Worm (Caenorhabditis elegans) whole organism, L2 larva: ENCODE measurements around the gene grl-9.

Experiments used
- C34F6.9 ChIP-seq: fragments of 150-350 bp; optimal IDR thresholded peaks from 2 replicates; lab custom pipeline; 2014; ENCODE audit warnings: missing biosample characterization, missing genetic modification characterization
- F13H6.1 ChIP-seq: sonication (generic microtip); optimal IDR thresholded peaks from 2 replicates; lab custom pipeline; 2016; ENCODE audit warnings: missing genetic modification characterization, missing compliant biosample characterization
- Y55F3AM.14 ChIP-seq: fragments of 200-800 bp; sonication (Bioruptor generic); optimal IDR thresholded peaks from 2 replicates; lab custom pipeline; 2018; ENCODE audit warnings: mild to moderate bottlenecking, missing genetic modification characterization, missing compliant biosample characterization
- aly-2 ChIP-seq: fragments of 150-350 bp; optimal IDR thresholded peaks from 2 replicates; lab custom pipeline; 2014; ENCODE audit warnings: missing biosample characterization, missing genetic modification characterization
- ama-1 ChIP-seq: fragments of 150-350 bp; optimal IDR thresholded peaks from 2 replicates; lab custom pipeline; 2018; ENCODE audit warnings: inconsistent platforms
- blmp-1 ChIP-seq: sonication (generic microtip); optimal IDR thresholded peaks from 2 replicates; lab custom pipeline; 2017; ENCODE audit warnings: missing genetic modification characterization, mild to moderate bottlenecking, missing compliant biosample characterization, antibody characterized with exemption, moderate library complexity; ENCODE audit not compliant: insufficient read depth
- ceh-16 ChIP-seq: fragments of 150-350 bp; optimal IDR thresholded peaks from 2 replicates; lab custom pipeline; 2014; ENCODE audit warnings: missing biosample characterization, missing genetic modification characterization
- ceh-82 ChIP-seq: fragments of 150-350 bp; optimal IDR thresholded peaks from 2 replicates; lab custom pipeline; 2014; ENCODE audit warnings: missing biosample characterization, missing genetic modification characterization
- dmd-4 ChIP-seq: sonication (generic microtip); optimal IDR thresholded peaks from 2 replicates; lab custom pipeline; 2017; ENCODE audit warnings: missing biosample characterization, missing genetic modification characterization
- egl-27 ChIP-seq: sonication (generic microtip); optimal IDR thresholded peaks from 3 replicates; lab custom pipeline; 2017; ENCODE audit warnings: missing biosample characterization, missing genetic modification reagents, missing genetic modification characterization
- elt-3 ChIP-seq: sonication (generic microtip); optimal IDR thresholded peaks from 2 replicates; lab custom pipeline; 2017; ENCODE audit warnings: missing biosample characterization, missing genetic modification characterization
- fos-1 ChIP-seq: fragments of 150-350 bp; optimal IDR thresholded peaks from 2 replicates; lab custom pipeline; 2014; ENCODE audit warnings: missing biosample characterization, missing genetic modification characterization
- gmeb-1 ChIP-seq: fragments of 150-350 bp; optimal IDR thresholded peaks from 2 replicates; lab custom pipeline; 2014; ENCODE audit warnings: missing biosample characterization, missing genetic modification characterization
- lin-13 ChIP-seq: fragments of 150-350 bp; optimal IDR thresholded peaks from 2 replicates; lab custom pipeline; 2014; ENCODE audit warnings: missing biosample characterization, missing genetic modification reagents, missing genetic modification characterization
- lin-39 ChIP-seq: fragments of 150-350 bp; optimal IDR thresholded peaks from 2 replicates; lab custom pipeline; 2014; ENCODE audit warnings: missing biosample characterization, missing genetic modification reagents, missing genetic modification characterization
- lsy-2 ChIP-seq, 2 experiments: fragments of 150-350 bp in 1 of 2; sonication (generic microtip) in 1 of 2; optimal IDR thresholded peaks; 2 replicates each; lab custom pipeline; 2014 to 2017; ENCODE audit warnings: missing biosample characterization in 2 of 2, missing genetic modification characterization in 2 of 2
- mab-5 ChIP-seq: fragments of 150-350 bp; optimal IDR thresholded peaks from 2 replicates; lab custom pipeline; 2014; ENCODE audit warnings: missing biosample characterization, missing genetic modification characterization
- nhr-10 ChIP-seq: sonication (generic microtip); optimal IDR thresholded peaks from 2 replicates; lab custom pipeline; 2017; ENCODE audit warnings: missing biosample characterization, missing genetic modification characterization
- nhr-11 ChIP-seq: fragments of 150-350 bp; optimal IDR thresholded peaks from 2 replicates; lab custom pipeline; 2014; ENCODE audit warnings: missing biosample characterization, missing genetic modification characterization
- nhr-12 ChIP-seq: fragments of 150-350 bp; optimal IDR thresholded peaks from 2 replicates; lab custom pipeline; 2014; ENCODE audit warnings: missing biosample characterization, missing genetic modification characterization
- nhr-129 ChIP-seq: fragments of 150-350 bp; optimal IDR thresholded peaks from 2 replicates; lab custom pipeline; 2014; ENCODE audit warnings: missing biosample characterization, missing genetic modification characterization
- nhr-21 ChIP-seq: fragments of 150-350 bp; optimal IDR thresholded peaks from 2 replicates; lab custom pipeline; 2014; ENCODE audit warnings: missing biosample characterization, missing genetic modification characterization
- nhr-23 ChIP-seq: fragments of 150-350 bp; optimal IDR thresholded peaks from 2 replicates; lab custom pipeline; 2014; ENCODE audit warnings: missing biosample characterization, missing genetic modification reagents, missing genetic modification characterization
- nhr-25 ChIP-seq: fragments of 150-350 bp; sonication (generic microtip); optimal IDR thresholded peaks from 3 replicates; lab custom pipeline; 2014; ENCODE audit warnings: missing biosample characterization, missing genetic modification characterization
- nhr-77 ChIP-seq: fragments of 150-350 bp; optimal IDR thresholded peaks from 2 replicates; lab custom pipeline; 2014; ENCODE audit warnings: missing biosample characterization, missing genetic modification characterization
- skn-1 ChIP-seq: sonication (generic microtip); optimal IDR thresholded peaks from 2 replicates; lab custom pipeline; 2017; ENCODE audit warnings: missing biosample characterization, missing genetic modification characterization
- sma-3 ChIP-seq: sonication (generic microtip); optimal IDR thresholded peaks from 2 replicates; lab custom pipeline; 2016; ENCODE audit warnings: missing genetic modification reagents, missing genetic modification characterization, missing compliant biosample characterization
- sma-9 ChIP-seq, 2 experiments: fragments of 150-350 bp in 1 of 2; sonication (generic microtip) in 1 of 2; optimal IDR thresholded peaks; 2 replicates each; lab custom pipeline; 2014 to 2016; ENCODE audit warnings: missing genetic modification characterization in 2 of 2, mild to moderate bottlenecking in 1 of 2, missing biosample characterization in 1 of 2, missing compliant biosample characterization in 1 of 2, missing genetic modification reagents in 1 of 2, moderate library complexity in 1 of 2
- unc-55 ChIP-seq: fragments of 150-350 bp; sonication (generic microtip); optimal IDR thresholded peaks from 3 replicates; lab custom pipeline; 2014; ENCODE audit warnings: missing biosample characterization, missing genetic modification reagents, missing genetic modification characterization
- unc-62 ChIP-seq: fragments of 150-350 bp; optimal IDR thresholded peaks from 2 replicates; lab custom pipeline; 2014; ENCODE audit warnings: missing biosample characterization, missing genetic modification reagents, missing genetic modification characterization
- zag-1 ChIP-seq: fragments of 150-350 bp; optimal IDR thresholded peaks from 2 replicates; lab custom pipeline; 2014; ENCODE audit warnings: missing biosample characterization, missing genetic modification characterization
- ztf-1 ChIP-seq: fragments of 200-800 bp; sonication (Bioruptor generic); conservative IDR thresholded peaks from 2 replicates; pipeline ENCODE4 v1.3.6; 2022; ENCODE audit warnings: missing genetic modification characterization, missing compliant biosample characterization

Gene grl-9

DNA sequence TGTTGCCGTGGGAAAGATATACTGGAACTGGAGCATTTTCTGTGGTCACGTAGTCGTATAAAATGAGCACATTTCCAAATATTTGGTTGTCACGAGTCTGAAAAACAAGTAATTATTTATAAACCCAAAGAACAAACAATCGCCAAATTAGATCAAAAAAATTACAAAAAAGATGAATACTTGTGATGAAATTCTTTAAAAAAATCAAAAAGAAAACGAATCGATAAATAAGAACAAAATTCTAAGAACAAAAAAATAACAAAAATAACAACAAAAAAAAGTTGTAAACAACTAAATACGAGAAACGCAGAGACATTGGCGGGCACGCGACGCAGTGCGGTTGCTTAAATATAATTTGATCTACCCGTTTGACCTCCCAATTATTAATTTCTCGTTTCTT is 42.2 kb upstream of the grl-9 start, which contains the start of gene ZC404.16:
TSS of gene ZC404.16 (minus strand) at position 101 of the 400 bp plus-strand sequence.
- TF ChIP-seq F13H6.1 (no peak), elt-3 (tag; lab: Kevin White, UChicago) (no peak), C34F6.9 (tag; lab: Kevin White, UChicago) (no peak), nhr-12 (tag; lab: Kevin White, UChicago) (no peak), lin-13 (GFP tag; lab: Kevin White, UChicago) (no peak), nhr-11 (tag; lab: Kevin White, UChicago) (no peak), dmd-4 (no peak)
- TF ChIP-seq, all 48 proteins: peak for 0

DNA sequence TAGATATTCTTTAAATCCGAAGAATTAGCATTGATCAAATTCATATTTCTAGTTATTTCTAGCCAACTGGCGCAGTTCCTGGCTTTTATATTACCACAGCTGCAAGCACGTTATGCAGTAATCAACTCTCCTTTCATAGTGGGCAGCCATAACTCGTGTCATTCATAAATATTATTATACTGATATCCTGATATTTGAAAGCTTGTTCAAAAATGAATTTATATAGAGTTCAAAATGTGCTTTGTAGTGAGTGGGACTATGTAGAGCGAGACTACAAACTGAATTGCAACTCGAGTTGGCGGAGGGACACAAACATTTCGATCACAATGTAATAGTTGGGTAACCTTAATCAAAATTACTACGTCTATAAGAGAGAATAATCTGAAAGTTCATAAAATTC is 40.2 kb upstream of the grl-9 start, which contains the start of gene srh-30:
TSS of gene srh-30 (minus strand) at position 101 of the 400 bp plus-strand sequence.
- TF ChIP-seq blmp-1 (tag; lab: Kevin White, UChicago) (no peak), C34F6.9 (tag; lab: Kevin White, UChicago) (no peak), ztf-1 (GFP tag; lab: Robert Waterston, UW) (no peak), unc-62 (GFP tag; lab: Kevin White, UChicago) (no peak)

DNA sequence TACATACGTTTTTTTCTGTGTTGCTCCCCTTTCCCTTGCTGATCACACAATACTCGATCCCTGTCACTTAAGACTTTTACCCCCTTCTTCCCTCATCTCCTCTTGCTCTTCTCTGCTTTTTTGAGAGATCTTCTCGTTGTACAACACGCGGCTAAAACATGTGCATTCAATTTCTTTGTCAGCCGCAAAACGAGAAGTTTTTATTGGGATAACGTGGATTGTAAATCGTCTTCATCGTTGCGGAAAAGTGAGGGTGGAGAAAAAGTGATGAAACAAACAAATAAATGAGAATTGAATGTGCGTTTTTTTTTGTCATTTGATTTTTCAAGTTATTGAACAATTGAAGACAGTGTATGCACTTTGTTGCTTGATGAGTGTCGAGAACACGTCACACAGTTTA is 37.9 kb upstream of the grl-9 start:
- TF ChIP-seq C34F6.9 (tag; lab: Kevin White, UChicago) (no peak), nhr-21 (no peak), skn-1 (no peak), nhr-77 (no peak), dmd-4 (no peak), elt-3 (tag; lab: Kevin White, UChicago) (no peak)

DNA sequence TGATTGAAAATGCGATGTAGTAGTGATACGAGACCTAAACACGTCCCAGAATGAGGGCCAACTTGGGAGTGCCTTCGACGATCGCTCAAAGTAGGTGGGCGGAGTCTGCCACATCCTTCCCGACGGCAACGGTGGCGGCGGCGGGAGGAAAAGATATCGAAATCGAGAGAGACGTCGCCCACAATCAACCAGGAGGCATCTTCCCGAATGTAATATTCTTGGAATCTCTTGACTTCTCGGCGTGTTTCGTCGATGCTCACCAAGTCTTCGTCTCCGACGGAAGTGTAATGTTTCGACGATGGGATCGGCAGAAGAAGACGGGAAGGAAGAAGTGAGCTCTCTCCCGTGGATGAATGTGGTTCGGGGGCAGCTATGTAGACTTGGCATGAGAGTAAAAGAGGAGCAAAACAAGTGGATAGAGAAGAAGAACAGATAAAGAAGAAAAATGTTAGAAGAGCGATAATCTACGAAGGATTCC is 37.0 kb upstream of the grl-9 start, which contains the start of the genes T25F10.1 and clik-1:
TSS of gene T25F10.1 (plus strand) at position 51 of the 478 bp plus-strand sequence.
TSS of gene clik-1 (minus strand) at position 281 of the 478 bp plus-strand sequence.
- TF ChIP-seq sma-3 (GFP tag; lab: Kevin White, UChicago) (no peak), sma-9 (GFP tag; optimal IDR thresholded peaks at IDR 0.05; lab: Kevin White, UChicago) (peak; percentile 3), sma-9 (tag; optimal IDR thresholded peaks at IDR 0.05; lab: Kevin White, UChicago) (no peak), nhr-129 (tag; lab: Kevin White, UChicago) (peak; percentile 62), egl-27 (tag; lab: Kevin White, UChicago) (no peak), F13H6.1 (peak; percentile 63)

DNA sequence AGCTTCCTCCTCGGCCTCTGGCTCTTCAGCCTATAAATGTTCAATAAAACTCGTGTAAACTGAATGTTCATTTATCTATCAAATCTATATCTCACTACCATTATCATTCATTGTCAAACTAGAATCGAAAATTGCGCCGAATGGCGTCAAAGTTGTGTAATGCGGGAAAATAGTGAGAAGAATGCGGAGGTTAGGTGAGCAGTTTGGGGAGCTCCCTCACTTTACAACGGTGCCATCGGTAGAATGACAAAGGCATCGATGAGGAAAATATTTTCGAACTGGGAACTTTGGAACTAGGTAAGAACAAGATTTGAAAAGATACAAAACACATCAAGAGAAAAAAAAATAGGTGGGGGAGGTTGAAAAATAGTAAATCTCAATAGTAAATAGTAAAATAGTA is 36.1 kb upstream of the grl-9 start:
- TF ChIP-seq skn-1 (no peak), C34F6.9 (tag; lab: Kevin White, UChicago) (no peak), mab-5 (tag; lab: Kevin White, UChicago) (no peak), lsy-2 (tag; optimal IDR thresholded peaks at IDR 0.05; lab: Kevin White, UChicago) (no peak), aly-2 (tag; lab: Kevin White, UChicago) (no peak), lin-39 (tag; lab: Kevin White, UChicago) (no peak), ceh-16 (tag; lab: Kevin White, UChicago) (no peak)

DNA sequence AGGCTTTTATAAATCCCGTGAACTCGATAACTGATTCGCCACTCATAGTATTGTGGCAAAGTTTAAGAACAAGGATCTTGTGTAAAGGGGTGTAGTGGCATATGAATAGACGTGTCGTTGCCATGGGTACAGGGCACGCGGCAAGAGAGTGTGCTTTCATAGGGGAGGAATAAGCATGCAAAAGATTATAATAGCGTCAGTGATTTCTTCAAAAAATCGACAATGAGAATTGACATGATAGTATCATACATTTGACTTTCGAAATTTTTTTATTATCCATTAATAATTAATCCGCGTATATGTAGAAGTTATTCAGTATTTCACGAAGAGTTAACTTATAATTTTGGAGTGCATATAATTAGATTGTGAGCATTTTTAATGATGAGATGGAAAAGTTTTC is 33.5 kb upstream of the grl-9 start, which contains the start of gene bbs-8:
TSS of gene bbs-8 (minus strand) at position 101 of the 400 bp plus-strand sequence.
- no peak for TF ChIP-seq ceh-16 (tag; lab: Kevin White, UChicago)
- no peak for TF ChIP-seq nhr-12 (tag; lab: Kevin White, UChicago)
- TF ChIP-seq aly-2 (tag; lab: Kevin White, UChicago): no peak
- no peak for TF ChIP-seq unc-55
- no peak for TF ChIP-seq nhr-11 (tag; lab: Kevin White, UChicago)
- no peak for TF ChIP-seq C34F6.9 (tag; lab: Kevin White, UChicago)
- no peak for TF ChIP-seq nhr-25 (tag; lab: Kevin White, UChicago)
- no peak for TF ChIP-seq Y55F3AM.14 (GFP tag; lab: Kevin White, UChicago)
- no peak for TF ChIP-seq skn-1
- no peak for TF ChIP-seq unc-62 (GFP tag; lab: Kevin White, UChicago)
- no peak for TF ChIP-seq ama-1
- no peak for TF ChIP-seq ceh-82 (tag; lab: Kevin White, UChicago)
- TF ChIP-seq nhr-10: no peak
- no peak for TF ChIP-seq gmeb-1 (tag; lab: Kevin White, UChicago)
- TF ChIP-seq sma-9 (GFP tag; optimal IDR thresholded peaks at IDR 0.05; lab: Kevin White, UChicago): no peak
- TF ChIP-seq sma-9 (tag; optimal IDR thresholded peaks at IDR 0.05; lab: Kevin White, UChicago): no peak
- no peak for TF ChIP-seq nhr-23 (tag; lab: Kevin White, UChicago)
- TF ChIP-seq egl-27 (tag; lab: Kevin White, UChicago): no peak
- TF ChIP-seq lsy-2 (tag; optimal IDR thresholded peaks at IDR 0.05; lab: Kevin White, UChicago): no peak
- TF ChIP-seq zag-1 (tag; lab: Kevin White, UChicago): no peak
- TF ChIP-seq fos-1 (tag; lab: Kevin White, UChicago): no peak
